ENCODE assay signal across 5 fruit fly cellular contexts in genomic region chr3R:31062344-31062964, dm6.
TF ChIP-seq lines count a peak whose summit lies in the region.

No protein-coding gene starts in this region.

- TF ChIP-seq CTCF in whole organism, embryonic (GFP tag; optimal IDR thresholded peaks at IDR 0.05; lab: Kevin White, UChicago), result no peak

TF ChIP-seq in whole organism, adult, 20 proteins besides CTCF, POLR2A, EP300 and RAD21:
- TF ChIP-seq kay (GFP tag; lab: Kevin White, UChicago; ENCODE audit: borderline replicate concordance) (peak; percentile 8), CG14711 (tag; optimal IDR thresholded peaks at IDR 0.05; lab: Kevin White, UChicago) (no peak)
TF ChIP-seq in whole organism, adult: peak in this region for 1.

TF ChIP-seq in whole organism, embryonic, 481 proteins besides CTCF, POLR2A, EP300 and RAD21 (continues in another document):
- TF ChIP-seq zen (tag; optimal IDR thresholded peaks at IDR 0.05; lab: Kevin White, UChicago) (peak; percentile 19), Nf-YA (GFP tag; IDR thresholded peaks at IDR 0.05; lab: Robert Waterston, UW) (peak; percentile 89), H2.0 (GFP tag; IDR thresholded peaks at IDR 0.05; lab: Robert Waterston, UW) (no peak), ash1 (GFP tag; optimal IDR thresholded peaks at IDR 0.05; lab: Kevin White, UChicago) (no peak), pfk (GFP tag; optimal IDR thresholded peaks at IDR 0.05; lab: Kevin White, UChicago) (no peak), MESR4 (GFP tag; optimal IDR thresholded peaks at IDR 0.05; lab: Kevin White, UChicago) (no peak), gsb-n (tag; optimal IDR thresholded peaks at IDR 0.05; lab: Kevin White, UChicago) (no peak), Jarid2 (GFP tag; optimal IDR thresholded peaks at IDR 0.05; lab: Kevin White, UChicago) (peak; percentile 24), Sox102F (GFP tag; optimal IDR thresholded peaks at IDR 0.05; lab: Kevin White, UChicago) (peak; percentile 30), prd (optimal IDR thresholded peaks at IDR 0.05; lab: Kevin White, UChicago) (no peak), prd (GFP tag; IDR thresholded peaks at IDR 0.05; lab: Robert Waterston, UW) (peak; percentile 43; the same call in 1 of the 3 replicates), abd-A (tag; optimal IDR thresholded peaks at IDR 0.05; lab: Kevin White, UChicago) (peak; percentile 16), az2 (GFP tag; optimal IDR thresholded peaks at IDR 0.05; lab: Kevin White, UChicago) (peak; percentile 5), CG8290 (GFP tag; optimal IDR thresholded peaks at IDR 0.05; lab: Kevin White, UChicago) (no peak), CG8290 (tag; optimal IDR thresholded peaks at IDR 0.05; lab: Kevin White, UChicago) (no peak), nom (GFP tag; optimal IDR thresholded peaks at IDR 0.05; lab: Kevin White, UChicago) (peak; percentile 94), sd (tag; optimal IDR thresholded peaks at IDR 0.05; lab: Kevin White, UChicago) (peak; percentile 50), CG9797 (GFP tag; optimal IDR thresholded peaks at IDR 0.05; lab: Kevin White, UChicago) (no peak), bigmax (GFP tag; optimal IDR thresholded peaks at IDR 0.05; lab: Kevin White, UChicago) (no peak), CG8089 (GFP tag; optimal IDR thresholded peaks at IDR 0.05; lab: Kevin White, UChicago) (no peak), CG2875 (GFP tag; optimal IDR thresholded peaks at IDR 0.05; lab: Kevin White, UChicago) (no peak), vfl (GFP tag; optimal IDR thresholded peaks at IDR 0.05; lab: Kevin White, UChicago) (no peak), CG10366 (GFP tag; IDR thresholded peaks at IDR 0.05; lab: Robert Waterston, UW) (no peak)

TF ChIP-seq in whole organism, prepupa, 60 proteins besides CTCF, POLR2A, EP300 and RAD21 (continues in another document):
- TF ChIP-seq acj6 (GFP tag; optimal IDR thresholded peaks at IDR 0.05; lab: Kevin White, UChicago) (peak; percentile 46), vri (GFP tag; optimal IDR thresholded peaks at IDR 0.05; lab: Kevin White, UChicago) (peak; percentile 64), CG16779 (tag; optimal IDR thresholded peaks at IDR 0.05; lab: Kevin White, UChicago) (peak; percentile 69), Hr39 (GFP tag; optimal IDR thresholded peaks at IDR 0.05; lab: Kevin White, UChicago) (peak; percentile 31), Eip78C (GFP tag; lab: Kevin White, UChicago) (peak; percentile 86), ss (GFP tag; optimal IDR thresholded peaks at IDR 0.05; lab: Kevin White, UChicago) (peak; percentile 84 to 94), CG32006 (GFP tag; optimal IDR thresholded peaks at IDR 0.05; lab: Kevin White, UChicago) (peak; percentile 29), Sox15 (GFP tag; optimal IDR thresholded peaks at IDR 0.05; lab: Kevin White, UChicago) (no peak), net (GFP tag; optimal IDR thresholded peaks at IDR 0.05; lab: Kevin White, UChicago) (peak; percentile 85), CG9139 (GFP tag; optimal IDR thresholded peaks at IDR 0.05; lab: Kevin White, UChicago) (peak; percentile 83), fd85E (GFP tag; optimal IDR thresholded peaks at IDR 0.05; lab: Kevin White, UChicago) (peak; percentile 39), eg (GFP tag; IDR thresholded peaks at IDR 0.05; lab: Robert Waterston, UW) (peak; percentile 92), fd59A (GFP tag; optimal IDR thresholded peaks at IDR 0.05; lab: Kevin White, UChicago) (peak; percentile 52), CG11762 (GFP tag; optimal IDR thresholded peaks at IDR 0.05; lab: Kevin White, UChicago; ENCODE audit: insufficient read depth) (peak; percentile 25), Gug (GFP tag; IDR thresholded peaks at IDR 0.05; lab: Robert Waterston, UW) (peak; percentile 51; the same call in 1 of the 2 replicates), CG6163 (GFP tag; IDR thresholded peaks at IDR 0.05; lab: Robert Waterston, UW) (peak; percentile 93), CG15336 (GFP tag; IDR thresholded peaks at IDR 0.05; lab: Robert Waterston, UW) (peak; percentile 75), CG6792 (GFP tag; optimal IDR thresholded peaks at IDR 0.05; lab: Kevin White, UChicago) (peak; percentile 19), achi (GFP tag; optimal IDR thresholded peaks at IDR 0.05; lab: Kevin White, UChicago) (peak; percentile 49), lz (GFP tag; optimal IDR thresholded peaks at IDR 0.05; lab: Kevin White, UChicago) (peak; percentile 56), spab (GFP tag; optimal IDR thresholded peaks at IDR 0.05; lab: Kevin White, UChicago) (peak; percentile 74), CG10669 (GFP tag; optimal IDR thresholded peaks at IDR 0.05; lab: Kevin White, UChicago) (peak; percentile 77), fkh (GFP tag; optimal IDR thresholded peaks at IDR 0.05; lab: Kevin White, UChicago) (peak; percentile 71)

TF ChIP-seq in whole organism, pupa, 21 proteins besides CTCF, POLR2A, EP300 and RAD21:
- TF ChIP-seq CG15710 (tag; optimal IDR thresholded peaks at IDR 0.05; lab: Kevin White, UChicago) (peak; percentile 79), CG4496 (GFP tag; IDR thresholded peaks at IDR 0.05; lab: Robert Waterston, UW) (peak; percentile 89), CG12605 (GFP tag; IDR thresholded peaks at IDR 0.05; lab: Robert Waterston, UW) (peak; percentile 93), CG8301 (tag; optimal IDR thresholded peaks at IDR 0.05; lab: Kevin White, UChicago) (peak; percentile 42), EcR (GFP tag; optimal IDR thresholded peaks at IDR 0.05; lab: Kevin White, UChicago) (peak; percentile 1), CG10348 (GFP tag; IDR thresholded peaks at IDR 0.05; lab: Robert Waterston, UW) (no peak), fd96Ca (GFP tag; IDR thresholded peaks at IDR 0.05; lab: Robert Waterston, UW) (peak; percentile 75; the same call in 2 of the 3 replicates), CG14655 (GFP tag; optimal IDR thresholded peaks at IDR 0.05; lab: Kevin White, UChicago) (peak; percentile 57), Pif1A (GFP tag; optimal IDR thresholded peaks at IDR 0.05; lab: Kevin White, UChicago) (peak; percentile 89), Ets98B (GFP tag; IDR thresholded peaks at IDR 0.05; lab: Robert Waterston, UW) (peak; percentile 84), CG8159 (tag; optimal IDR thresholded peaks at IDR 0.05; lab: Kevin White, UChicago) (peak; percentile 72), rn (GFP tag; IDR thresholded peaks at IDR 0.05; lab: Robert Waterston, UW) (no peak; the same call in 1 of the 2 replicates), CG32121 (GFP tag; IDR thresholded peaks at IDR 0.05; lab: Robert Waterston, UW) (peak; percentile 79), CG17806 (tag; optimal IDR thresholded peaks at IDR 0.05; lab: Kevin White, UChicago) (peak; percentile 70), gl (tag; optimal IDR thresholded peaks at IDR 0.05; lab: Kevin White, UChicago) (peak; percentile 97), CG13204 (GFP tag; optimal IDR thresholded peaks at IDR 0.05; lab: Kevin White, UChicago) (peak; percentile 78), Pif1B (GFP tag; optimal IDR thresholded peaks at IDR 0.05; lab: Kevin White, UChicago) (peak; percentile 84), Snoo (tag; optimal IDR thresholded peaks at IDR 0.05; lab: Kevin White, UChicago) (peak; percentile 59), D1 (tag; optimal IDR thresholded peaks at IDR 0.05; lab: Kevin White, UChicago) (no peak), CG34367 (tag; optimal IDR thresholded peaks at IDR 0.05; lab: Kevin White, UChicago) (peak; percentile 88), CG9948 (tag; optimal IDR thresholded peaks at IDR 0.05; lab: Kevin White, UChicago) (peak; percentile 44)

TF ChIP-seq in whole organism, wandering third instar larva, 38 proteins besides CTCF, POLR2A, EP300 and RAD21:
- TF ChIP-seq ey (GFP tag; optimal IDR thresholded peaks at IDR 0.05; lab: Kevin White, UChicago) (peak; percentile 26), OdsH (GFP tag; optimal IDR thresholded peaks at IDR 0.05; lab: Kevin White, UChicago) (peak; percentile 34), GATAd (GFP tag; optimal IDR thresholded peaks at IDR 0.05; lab: Kevin White, UChicago) (no peak), fru (GFP tag; optimal IDR thresholded peaks at IDR 0.05; lab: Kevin White, UChicago) (peak; percentile 23), br (GFP tag; optimal IDR thresholded peaks at IDR 0.05; lab: Kevin White, UChicago) (peak; percentile 4), dl (GFP tag; optimal IDR thresholded peaks at IDR 0.05; lab: Kevin White, UChicago; ENCODE audit: insufficient read depth in 1 of 2, partially characterized antibody in 2 of 2) (peak in 1 of 2 experiments; percentile 38), Hr83 (GFP tag; optimal IDR thresholded peaks at IDR 0.05; lab: Kevin White, UChicago; ENCODE audit: poor library complexity, severe bottlenecking) (no peak), HLH106 (tag; optimal IDR thresholded peaks at IDR 0.05; lab: Kevin White, UChicago) (no peak), Vsx2 (GFP tag; optimal IDR thresholded peaks at IDR 0.05; lab: Kevin White, UChicago; ENCODE audit: partially characterized antibody) (peak; percentile 82), N (GFP tag; optimal IDR thresholded peaks at IDR 0.05; lab: Kevin White, UChicago) (no peak), psq (GFP tag; optimal IDR thresholded peaks at IDR 0.05; lab: Kevin White, UChicago) (peak; percentile 2), rgr (GFP tag; optimal IDR thresholded peaks at IDR 0.05; lab: Kevin White, UChicago) (peak; percentile 3), sv (GFP tag; optimal IDR thresholded peaks at IDR 0.05; lab: Kevin White, UChicago) (no peak), brk (GFP tag; optimal IDR thresholded peaks at IDR 0.05; lab: Kevin White, UChicago) (peak; percentile 9), Hr78 (GFP tag; optimal IDR thresholded peaks at IDR 0.05; lab: Kevin White, UChicago) (no peak), Sp1 (GFP tag; optimal IDR thresholded peaks at IDR 0.05; lab: Kevin White, UChicago) (peak; percentile 73), h (GFP tag; optimal IDR thresholded peaks at IDR 0.05; lab: Kevin White, UChicago) (peak; percentile 20), foxo (GFP tag; optimal IDR thresholded peaks at IDR 0.05; lab: Kevin White, UChicago) (peak in 1 of 2 experiments; percentile 48), sage (GFP tag; optimal IDR thresholded peaks at IDR 0.05; lab: Kevin White, UChicago) (peak; percentile 19), Rel (GFP tag; optimal IDR thresholded peaks at IDR 0.05; lab: Kevin White, UChicago) (no peak), Rel (tag; optimal IDR thresholded peaks at IDR 0.05; lab: Kevin White, UChicago) (no peak), Hnf4 (GFP tag; optimal IDR thresholded peaks at IDR 0.05; lab: Kevin White, UChicago) (peak; percentile 27)
TF ChIP-seq in whole organism, wandering third instar larva: peak in this region for 14.
